Fruit fly (Drosophila melanogaster) ovary, adult (tissue): ENCODE measurements around the gene Efhc1.1.

Source experiments
- CG17801 ChIP-seq: fragments of 200-800 bp; optimal IDR thresholded peaks from 2 replicates; lab custom pipeline; 2019; ENCODE audit warnings: missing biosample characterization, mild to moderate bottlenecking, missing genetic modification characterization, moderate library complexity; ENCODE audit not compliant: partially characterized antibody

The Efhc1.1 gene

DNA sequence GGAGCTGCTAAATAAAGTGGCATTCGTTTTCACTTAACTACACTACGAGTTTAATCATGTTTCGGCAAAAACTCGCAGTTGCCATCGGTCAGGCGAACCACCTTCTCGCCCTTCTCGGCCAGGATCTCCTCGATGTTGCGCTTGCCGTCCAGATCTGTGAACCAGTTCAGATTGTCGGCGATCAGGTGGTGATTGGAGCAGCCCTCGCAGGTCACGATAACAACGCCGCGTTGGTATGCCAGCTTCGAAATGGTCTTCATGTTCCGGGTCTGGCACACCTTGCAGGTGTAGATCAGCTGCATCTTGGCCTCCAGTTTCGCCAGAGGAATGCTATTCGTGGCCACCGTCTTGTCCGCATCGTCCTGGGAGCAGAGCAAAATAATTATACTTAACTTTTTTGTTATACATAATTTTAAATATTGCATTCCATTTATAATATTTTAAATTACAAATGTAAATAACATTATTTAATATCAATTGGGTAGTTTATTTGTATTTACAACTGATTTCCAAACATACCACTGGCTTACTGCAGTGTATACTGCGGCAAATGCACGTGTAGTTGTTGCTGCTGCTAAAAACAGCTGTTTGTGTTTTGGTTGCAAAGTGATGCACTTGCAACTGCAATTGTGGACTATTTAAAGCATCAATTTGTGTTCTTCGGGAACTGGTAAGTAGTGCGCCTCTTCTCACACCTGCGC, 50.2 kb downstream of the Efhc1.1 start:
- no peak for TF ChIP-seq CG17801

DNA sequence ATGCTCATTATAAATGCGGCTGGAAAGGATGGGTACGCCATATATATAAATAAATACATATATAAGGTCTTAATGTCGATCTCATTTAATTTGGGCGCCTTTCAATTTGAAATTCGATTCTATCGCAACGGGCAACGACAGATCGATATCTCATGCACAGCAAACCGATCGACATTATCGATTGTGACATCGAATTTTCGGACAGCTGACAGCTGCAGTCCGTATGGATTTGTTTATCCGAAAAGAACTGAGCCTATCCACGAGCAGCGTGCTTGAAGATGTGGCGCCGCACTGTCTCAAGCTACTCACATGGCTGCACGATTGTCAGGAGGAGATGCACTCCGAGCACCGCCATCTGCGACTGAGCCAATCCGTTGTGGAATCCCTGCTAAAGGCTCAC, 51.5 kb downstream of the Efhc1.1 start, which contains the start of gene CG8191:
CG8191 (plus strand) TSS at position 211 of the 400 bp plus-strand sequence.
- TF ChIP-seq CG17801: no peak
